Fruit fly (Drosophila melanogaster) whole organism: ENCODE measurements around the gene CG11563.

Experiments used
- psq ChIP-seq: fragments of >200 bp; optimal IDR thresholded peaks from 2 replicates; lab custom pipeline; 2017
- usp ChIP-seq: fragments of >200 bp; optimal IDR thresholded peaks from 2 replicates; lab custom pipeline; 2017; ENCODE audit warnings: missing biosample characterization, missing genetic modification characterization, mixed read lengths

DNA sequence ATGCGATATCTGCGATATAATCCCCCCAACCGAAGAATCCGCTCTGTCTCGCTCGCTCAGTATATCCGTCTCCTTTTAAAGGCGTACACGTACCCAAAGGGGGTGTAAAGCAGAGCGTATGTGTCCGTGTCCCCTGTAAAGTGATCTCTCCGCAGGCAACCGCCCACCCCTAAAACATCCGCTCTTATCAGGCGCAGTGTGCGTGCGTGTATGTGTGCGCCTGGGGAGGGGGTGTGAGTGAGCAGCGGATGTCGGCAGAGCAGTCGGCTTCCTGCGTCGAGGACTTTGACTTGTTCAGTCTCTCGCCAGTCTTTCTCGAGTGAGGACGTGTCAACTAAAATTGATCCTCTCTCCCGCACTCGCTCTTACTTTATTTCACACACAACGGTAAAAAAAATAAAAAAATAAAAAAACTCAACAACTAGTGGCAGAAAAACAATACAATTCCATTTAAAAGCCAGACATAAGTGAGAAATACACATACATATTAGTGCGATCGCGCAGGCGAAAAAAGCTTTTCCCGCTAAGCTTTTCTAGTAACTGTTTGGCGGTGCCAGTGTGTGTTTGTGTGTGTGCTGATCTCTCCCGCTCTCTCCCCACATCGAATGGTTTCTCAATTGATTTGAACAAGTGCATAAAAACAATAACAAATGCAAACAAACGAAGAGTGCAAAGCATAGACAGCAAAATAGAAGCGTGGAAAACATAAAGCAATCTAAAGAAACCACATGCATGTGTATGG is 11.2 kb upstream of the CG11563 start:
- no peak for TF ChIP-seq psq (lab: Kevin White, UChicago)
- TF ChIP-seq usp (GFP tag; lab: Kevin White, UChicago): no peak
